ENCODE assay signal across 7 worm cellular contexts in the genomic region with DNA sequence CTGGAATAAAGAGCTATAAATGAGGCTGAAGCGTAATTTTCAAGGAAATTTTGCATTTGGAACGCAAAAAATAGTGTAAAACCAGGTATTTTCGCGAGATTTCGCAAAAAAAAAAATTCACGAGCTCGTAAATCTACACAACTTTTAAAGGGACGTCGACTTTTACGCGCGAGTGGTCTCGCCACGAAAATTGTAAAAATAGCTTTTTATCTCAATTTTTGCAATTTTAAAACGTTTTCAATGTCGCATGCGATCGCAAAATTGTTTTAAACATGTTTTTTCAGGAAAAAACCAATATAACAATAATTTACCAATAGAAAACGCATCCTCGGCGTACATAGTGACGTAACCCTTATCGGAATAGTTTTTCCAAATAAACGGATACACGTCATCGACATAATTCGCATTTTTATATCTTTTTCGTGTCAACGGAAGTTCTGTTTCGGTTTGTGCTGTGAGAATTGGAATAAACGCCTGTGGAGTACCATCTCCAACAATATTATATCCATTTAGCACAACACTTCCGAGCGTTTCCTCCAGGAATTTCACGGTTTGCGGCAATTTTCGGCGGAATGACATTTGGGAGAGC.
TF ChIP-seq lines count a peak whose summit lies in the region.

No protein-coding gene starts in this region.

TF ChIP-seq in whole organism, L1 larva, 84 proteins besides CTCF, POLR2A, EP300 and RAD21:
- TF ChIP-seq dpl-1 (GFP tag; optimal IDR thresholded peaks at IDR 0.05; lab: Kevin White, UChicago) (peak in 1 of 3 experiments; percentile 25), hlh-4 (tag; optimal IDR thresholded peaks at IDR 0.05; lab: Kevin White, UChicago) (no peak), efl-1 (optimal IDR thresholded peaks at IDR 0.05; lab: Kevin White, UChicago) (peak; percentile 45 to 59), efl-1 (GFP tag; optimal IDR thresholded peaks at IDR 0.05 in 1 of 2; lab: Kevin White, UChicago) (peak; percentile 30 to 82), lin-35 (GFP tag; optimal IDR thresholded peaks at IDR 0.05; lab: Kevin White, UChicago) (peak in 1 of 2 experiments; percentile 4)

TF ChIP-seq in whole organism, L2 larva, 48 proteins besides CTCF, POLR2A, EP300 and RAD21:
- TF ChIP-seq R02D3.7 (tag; optimal IDR thresholded peaks at IDR 0.05; lab: Kevin White, UChicago) (peak; percentile 57), unc-62 (GFP tag; optimal IDR thresholded peaks at IDR 0.05; lab: Kevin White, UChicago) (no peak), ceh-16 (tag; optimal IDR thresholded peaks at IDR 0.05; lab: Kevin White, UChicago) (no peak), lsy-2 (tag; optimal IDR thresholded peaks at IDR 0.05; lab: Kevin White, UChicago) (peak in 1 of 2 experiments; percentile 19), nhr-23 (tag; optimal IDR thresholded peaks at IDR 0.05; lab: Kevin White, UChicago) (no peak), unc-55 (GFP tag; optimal IDR thresholded peaks at IDR 0.05; lab: Kevin White, UChicago) (peak; percentile 11), nhr-129 (tag; optimal IDR thresholded peaks at IDR 0.05; lab: Kevin White, UChicago) (peak; percentile 7)
TF ChIP-seq in whole organism, L2 larva: peak in this region for 4.

TF ChIP-seq in whole organism, L3 larva, 47 proteins besides CTCF, POLR2A, EP300 and RAD21:
- peak; percentile 42 for TF ChIP-seq aly-2 (tag; optimal IDR thresholded peaks at IDR 0.05; lab: Kevin White, UChicago)
- TF ChIP-seq nhr-237 (tag; optimal IDR thresholded peaks at IDR 0.05; lab: Kevin White, UChicago) = no peak
- TF ChIP-seq hmg-11 (tag; optimal IDR thresholded peaks at IDR 0.05; lab: Kevin White, UChicago) = no peak
- TF ChIP-seq lin-15B (tag; optimal IDR thresholded peaks at IDR 0.05; lab: Kevin White, UChicago) = peak; percentile 12
- no peak for TF ChIP-seq ceh-28 (tag; optimal IDR thresholded peaks at IDR 0.05; lab: Kevin White, UChicago)
- TF ChIP-seq pha-4 (tag; optimal IDR thresholded peaks at IDR 0.05; lab: Kevin White, UChicago) = peak; percentile 5
- no peak for TF ChIP-seq nhr-76 (tag; optimal IDR thresholded peaks at IDR 0.05; lab: Kevin White, UChicago)
- peak; percentile 81 for TF ChIP-seq R02D3.7 (tag; optimal IDR thresholded peaks at IDR 0.05; lab: Kevin White, UChicago)
- no peak for TF ChIP-seq lsy-12 (tag; optimal IDR thresholded peaks at IDR 0.05; lab: Kevin White, UChicago)
- TF ChIP-seq ztf-11 (tag; optimal IDR thresholded peaks at IDR 0.05; lab: Kevin White, UChicago) = no peak
- TF ChIP-seq lin-39 (tag; optimal IDR thresholded peaks at IDR 0.05; lab: Kevin White, UChicago) = no peak

TF ChIP-seq in whole organism, L4 larva, 104 proteins besides CTCF, POLR2A, EP300 and RAD21 (continues in another document):
- TF ChIP-seq nhr-42 (GFP tag; IDR thresholded peaks at IDR 0.05; lab: Robert Waterston, UW) = no peak
- TF ChIP-seq Y48G9A.11 (GFP tag; IDR thresholded peaks at IDR 0.05; lab: Robert Waterston, UW) = 0 out of 2 replicates have a peak, but pooled peaks have one; percentile 8
- no peak for TF ChIP-seq F10B5.3 (tag; optimal IDR thresholded peaks at IDR 0.05; lab: Kevin White, UChicago)
- peak; percentile 77 for TF ChIP-seq lin-38 (GFP tag; IDR thresholded peaks at IDR 0.05; lab: Robert Waterston, UW)
- no peak for TF ChIP-seq nhr-77 (tag; optimal IDR thresholded peaks at IDR 0.05; lab: Kevin White, UChicago)
- TF ChIP-seq dpl-1 (GFP tag; optimal IDR thresholded peaks at IDR 0.05; lab: Kevin White, UChicago) = peak; percentile 22
- TF ChIP-seq set-16 (GFP tag; IDR thresholded peaks at IDR 0.05; lab: Robert Waterston, UW) = no peak
- TF ChIP-seq daf-8 (GFP tag; IDR thresholded peaks at IDR 0.05; lab: Robert Waterston, UW) = no peak
- no peak for TF ChIP-seq aly-2 (tag; optimal IDR thresholded peaks at IDR 0.05; lab: Kevin White, UChicago)
- no peak for TF ChIP-seq arid-1 (GFP tag; conservative IDR thresholded peaks at IDR 0.05; lab: Robert Waterston, UW)
- TF ChIP-seq madf-5 (GFP tag; IDR thresholded peaks at IDR 0.05; lab: Robert Waterston, UW) = no peak
- no peak for TF ChIP-seq unc-39 (tag; optimal IDR thresholded peaks at IDR 0.05; lab: Kevin White, UChicago)
- no peak for TF ChIP-seq nhr-6 (tag; optimal IDR thresholded peaks at IDR 0.05; lab: Kevin White, UChicago)
- TF ChIP-seq ces-1 (GFP tag; optimal IDR thresholded peaks at IDR 0.05; lab: Kevin White, UChicago) = no peak
- no peak for TF ChIP-seq fkh-10 (GFP tag; optimal IDR thresholded peaks at IDR 0.05; lab: Kevin White, UChicago)
- TF ChIP-seq hif-1 (tag; optimal IDR thresholded peaks at IDR 0.05; lab: Kevin White, UChicago) = no peak

TF ChIP-seq in whole organism, early embryonic, 17 proteins besides CTCF, POLR2A, EP300 and RAD21:
- TF ChIP-seq ama-1 (optimal IDR thresholded peaks at IDR 0.05; lab: Kevin White, UChicago) (peak; percentile 47), hmg-4 (GFP tag; optimal IDR thresholded peaks at IDR 0.05; lab: Kevin White, UChicago) (no peak), tra-4 (tag; optimal IDR thresholded peaks at IDR 0.05; lab: Kevin White, UChicago) (no peak), sea-1 (GFP tag; conservative IDR thresholded peaks at IDR 0.05; lab: Robert Waterston, UW) (0 out of 2 replicates have a peak, but pooled peaks have one; percentile 47), aly-1 (tag; optimal IDR thresholded peaks at IDR 0.05; lab: Kevin White, UChicago) (no peak)

TF ChIP-seq in whole organism, late embryonic, 69 proteins besides CTCF, POLR2A, EP300 and RAD21:
- peak; percentile 14 for TF ChIP-seq elt-2 (tag; optimal IDR thresholded peaks at IDR 0.05; lab: Kevin White, UChicago)
- TF ChIP-seq ref-2 (tag; optimal IDR thresholded peaks at IDR 0.05; lab: Kevin White, UChicago) = no peak
- TF ChIP-seq ama-1 (optimal IDR thresholded peaks at IDR 0.05; lab: Kevin White, UChicago) = peak; percentile 44
- TF ChIP-seq tbx-7 (tag; optimal IDR thresholded peaks at IDR 0.05; lab: Kevin White, UChicago) = no peak
TF ChIP-seq in whole organism, late embryonic: peak in this region for 2.

TF ChIP-seq in whole organism, young adult, 124 proteins besides CTCF, POLR2A, EP300 and RAD21 (continues in another document):
- TF ChIP-seq F39B2.1 (GFP tag; IDR thresholded peaks at IDR 0.05; lab: Robert Waterston, UW) (no peak), ceh-79 (tag; optimal IDR thresholded peaks at IDR 0.05; lab: Kevin White, UChicago) (no peak), tbp1 (GFP tag; optimal IDR thresholded peaks at IDR 0.05; lab: Kevin White, UChicago) (peak; percentile 65), bed-2 (GFP tag; IDR thresholded peaks at IDR 0.05; lab: Robert Waterston, UW) (no peak), ama-1 (optimal IDR thresholded peaks at IDR 0.05; lab: Kevin White, UChicago) (no peak), ama-1 (GFP tag; optimal IDR thresholded peaks at IDR 0.05; lab: Kevin White, UChicago) (peak in 1 of 2 experiments; percentile 20), attf-5 (GFP tag; optimal IDR thresholded peaks at IDR 0.05; lab: Kevin White, UChicago) (no peak), zim-3 (tag; optimal IDR thresholded peaks at IDR 0.05; lab: Kevin White, UChicago) (no peak), Y67H2A.10 (GFP tag; conservative IDR thresholded peaks at IDR 0.05; lab: Robert Waterston, UW) (no peak), ZK185.1 (tag; optimal IDR thresholded peaks at IDR 0.05; lab: Kevin White, UChicago; ENCODE audit: poor library complexity, severe bottlenecking) (no peak), aptf-2 (GFP tag; conservative IDR thresholded peaks at IDR 0.05; lab: Robert Waterston, UW) (no peak), hmg-1.2 (GFP tag; IDR thresholded peaks at IDR 0.05; lab: Robert Waterston, UW) (peak; percentile 26; the same call in 1 of the 2 replicates), efl-1 (GFP tag; optimal IDR thresholded peaks at IDR 0.05; lab: Kevin White, UChicago) (peak; percentile 36), F52B5.7 (tag; optimal IDR thresholded peaks at IDR 0.05; lab: Kevin White, UChicago) (no peak), Y56A3A.18 (GFP tag; IDR thresholded peaks at IDR 0.05; lab: Robert Waterston, UW) (no peak), ccch-3 (GFP tag; optimal IDR thresholded peaks at IDR 0.05; lab: Kevin White, UChicago) (no peak), egl-18 (GFP tag; IDR thresholded peaks at IDR 0.05; lab: Robert Waterston, UW) (no peak), nfyb-1 (GFP tag; IDR thresholded peaks at IDR 0.05; lab: Robert Waterston, UW) (no peak), Y79H2A.3 (GFP tag; conservative IDR thresholded peaks at IDR 0.05; lab: Robert Waterston, UW) (no peak), pbrm-1 (GFP tag; IDR thresholded peaks at IDR 0.05; lab: Robert Waterston, UW) (no peak), nhr-27 (tag; optimal IDR thresholded peaks at IDR 0.05; lab: Kevin White, UChicago) (no peak), Y53G8AR.9 (GFP tag; conservative IDR thresholded peaks at IDR 0.05; lab: Robert Waterston, UW) (no peak; the same call in 1 of the 2 replicates), lsy-27 (tag; optimal IDR thresholded peaks at IDR 0.05; lab: Kevin White, UChicago; ENCODE audit: borderline replicate concordance, insufficient read depth) (no peak), attf-3 (GFP tag; conservative IDR thresholded peaks at IDR 0.05; lab: Robert Waterston, UW) (no peak), D2030.7 (GFP tag; IDR thresholded peaks at IDR 0.05; lab: Robert Waterston, UW) (peak; percentile 65), B0019.2 (GFP tag; conservative IDR thresholded peaks at IDR 0.05; lab: Robert Waterston, UW) (peak; percentile 41; the same call in 1 of the 2 replicates), madf-6 (GFP tag; IDR thresholded peaks at IDR 0.05; lab: Robert Waterston, UW) (peak; percentile 38; the same call in 1 of the 2 replicates), rpc-1 (optimal IDR thresholded peaks at IDR 0.05; lab: Kevin White, UChicago) (no peak), rpc-1 (tag; optimal IDR thresholded peaks at IDR 0.05; lab: Kevin White, UChicago) (no peak), xnd-1 (tag; optimal IDR thresholded peaks at IDR 0.05; lab: Kevin White, UChicago) (peak; percentile 5), madf-10 (tag; optimal IDR thresholded peaks at IDR 0.05; lab: Kevin White, UChicago) (no peak), ztf-3 (GFP tag; optimal IDR thresholded peaks at IDR 0.05; lab: Kevin White, UChicago) (no peak), cebp-2 (GFP tag; IDR thresholded peaks at IDR 0.05; lab: Robert Waterston, UW) (no peak), B0336.3 (GFP tag; IDR thresholded peaks at IDR 0.05; lab: Robert Waterston, UW) (no peak), nfya-1 (tag; optimal IDR thresholded peaks at IDR 0.05; lab: Kevin White, UChicago; ENCODE audit: borderline replicate concordance, insufficient read depth) (no peak), madf-8 (GFP tag; conservative IDR thresholded peaks at IDR 0.05; lab: Robert Waterston, UW) (no peak), ztf-26 (tag; optimal IDR thresholded peaks at IDR 0.05; lab: Kevin White, UChicago) (no peak), B0261.1 (tag; optimal IDR thresholded peaks at IDR 0.05; lab: Kevin White, UChicago) (no peak), B0035.1 (tag; optimal IDR thresholded peaks at IDR 0.05; lab: Kevin White, UChicago) (no peak), lsl-1 (GFP tag; optimal IDR thresholded peaks at IDR 0.05; lab: Kevin White, UChicago) (peak; percentile 42)
